Worm (Caenorhabditis elegans): Measurements from ENCODE around the gene Y113G7C.1.
A peak's percentile ranks its signal among the peaks of the same experiment; 100 is the strongest.

The Y113G7C.1 gene

DNA sequence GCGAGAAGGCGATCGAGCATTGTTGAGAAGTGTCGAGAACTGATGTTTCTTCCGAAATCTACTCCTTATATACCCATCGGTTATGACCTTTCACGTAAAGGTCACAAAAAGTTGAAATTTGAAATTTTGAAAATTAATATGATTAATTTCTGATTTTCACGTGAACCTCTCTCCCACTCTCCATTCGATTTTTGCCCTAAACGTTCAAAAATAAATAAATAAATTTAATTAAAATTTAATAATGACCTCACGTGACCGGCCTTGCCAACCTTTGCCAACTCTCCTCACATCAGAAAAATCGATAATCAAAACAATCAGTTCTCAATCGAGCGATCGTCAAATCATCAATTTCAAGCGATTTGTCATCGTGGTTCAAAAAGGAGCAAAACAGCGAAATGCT, at the start of gene Y113G7C.1:
Gene Y113G7C.1 (plus strand): TSS at position 301 of the 400 bp plus-strand sequence.
- TF ChIP-seq pha-4 (tag; optimal IDR thresholded peaks at IDR 0.05) (no peak), drap-1 (GFP tag; optimal IDR thresholded peaks at IDR 0.05) (no peak), lsy-2 (tag; optimal IDR thresholded peaks at IDR 0.05) (no peak), nhr-76 (tag; optimal IDR thresholded peaks at IDR 0.05) (no peak), snpc-4 (tag; optimal IDR thresholded peaks at IDR 0.05) (no peak), lin-13 (tag; optimal IDR thresholded peaks at IDR 0.05) (no peak)

ce11 chrV:20269661-20270137, 47.8 kb upstream of the Y113G7C.1 start, which contains the start of the genes prmt-1 and cdkr-3:
Gene prmt-1 (minus strand): TSS chrV:20269711.
Gene cdkr-3 (plus strand): TSS chrV:20270107.
- TF ChIP-seq drap-1 (GFP tag; optimal IDR thresholded peaks at IDR 0.05) (no peak), ceh-43 (GFP tag; optimal IDR thresholded peaks at IDR 0.05) (peak; percentile 4), M03D4.4 (tag; optimal IDR thresholded peaks at IDR 0.05) (no peak), flh-1 (GFP tag; optimal IDR thresholded peaks at IDR 0.05) (no peak), cnd-1 (tag; optimal IDR thresholded peaks at IDR 0.05) (no peak), nhr-237 (tag; optimal IDR thresholded peaks at IDR 0.05) (peak; percentile 20), pha-4 (tag; optimal IDR thresholded peaks at IDR 0.05) (no peak), snpc-4 (tag; optimal IDR thresholded peaks at IDR 0.05) (no peak), sem-2 (GFP tag; optimal IDR thresholded peaks at IDR 0.05) (no peak), ces-1 (GFP tag; optimal IDR thresholded peaks at IDR 0.05) (peak; percentile 61), ham-2 (GFP tag; optimal IDR thresholded peaks at IDR 0.05) (no peak), blmp-1 (tag; optimal IDR thresholded peaks at IDR 0.05) (no peak), mls-2 (tag; optimal IDR thresholded peaks at IDR 0.05) (no peak), lsy-2 (tag; optimal IDR thresholded peaks at IDR 0.05) (peak; percentile 47), mab-5 (tag; optimal IDR thresholded peaks at IDR 0.05) (no peak), elt-1 (tag; optimal IDR thresholded peaks at IDR 0.05; ENCODE audit: borderline replicate concordance, insufficient read depth) (no peak), nhr-76 (tag; optimal IDR thresholded peaks at IDR 0.05) (no peak), mep-1 (tag; optimal IDR thresholded peaks at IDR 0.05) (peak; percentile 77), nhr-2 (tag; optimal IDR thresholded peaks at IDR 0.05) (no peak), ceh-39 (tag; optimal IDR thresholded peaks at IDR 0.05) (no peak)

ce11 chrV:20276923-20277322, 40.6 kb upstream of the Y113G7C.1 start:
- TF ChIP-seq sptf-1 (tag; optimal IDR thresholded peaks at IDR 0.05) = no peak
- TF ChIP-seq blmp-1 (tag; optimal IDR thresholded peaks at IDR 0.05) = no peak
- no peak for TF ChIP-seq zip-8 (tag; optimal IDR thresholded peaks at IDR 0.05)
- no peak for TF ChIP-seq elt-1 (tag; optimal IDR thresholded peaks at IDR 0.05; ENCODE audit: borderline replicate concordance, insufficient read depth)
- no peak for TF ChIP-seq lsy-2 (tag; optimal IDR thresholded peaks at IDR 0.05)
- TF ChIP-seq lin-13 (tag; optimal IDR thresholded peaks at IDR 0.05) = no peak
- no peak for TF ChIP-seq ceh-43 (GFP tag; optimal IDR thresholded peaks at IDR 0.05)
- TF ChIP-seq unc-39 (tag; optimal IDR thresholded peaks at IDR 0.05) = no peak
- no peak for TF ChIP-seq M03D4.4 (tag; optimal IDR thresholded peaks at IDR 0.05)
- no peak for TF ChIP-seq mab-5 (tag; optimal IDR thresholded peaks at IDR 0.05)
- no peak for TF ChIP-seq ceh-83 (GFP tag; optimal IDR thresholded peaks at IDR 0.05)
- no peak for TF ChIP-seq nhr-237 (tag; optimal IDR thresholded peaks at IDR 0.05)

ce11 chrV:20279309-20279708, 38.2 kb upstream of the Y113G7C.1 start:
- no peak for TF ChIP-seq nhr-2 (tag; optimal IDR thresholded peaks at IDR 0.05)
- no peak for TF ChIP-seq nhr-76 (tag; optimal IDR thresholded peaks at IDR 0.05)
- no peak for TF ChIP-seq sem-2 (GFP tag; optimal IDR thresholded peaks at IDR 0.05)
- no peak for TF ChIP-seq nhr-12 (tag; optimal IDR thresholded peaks at IDR 0.05)

DNA sequence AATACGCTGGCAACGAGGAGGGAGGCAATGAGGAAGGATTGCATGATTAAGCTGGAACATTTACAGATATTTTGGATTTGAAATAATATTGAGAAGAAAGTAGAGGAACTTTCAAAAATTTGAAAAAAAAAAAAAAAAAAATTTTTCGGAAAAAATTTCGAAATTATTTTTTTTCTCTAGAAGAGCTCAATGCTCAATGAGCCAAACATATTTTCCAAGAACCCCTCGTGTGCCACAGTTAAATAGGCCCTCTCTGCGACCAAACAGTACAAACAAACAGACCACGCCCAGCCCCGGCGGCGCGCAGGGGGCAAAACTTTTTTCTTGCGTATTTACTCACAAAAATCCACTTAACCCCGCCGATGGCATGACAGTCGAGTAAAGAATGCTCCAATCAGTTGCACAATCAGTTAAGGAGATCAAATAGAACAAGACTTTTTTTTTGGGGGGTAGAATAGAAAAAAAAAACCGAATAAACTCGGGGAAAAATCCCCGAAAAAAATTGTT, 37.7 kb upstream of the Y113G7C.1 start, which contains the start of gene pqn-94:
Gene pqn-94 (minus strand): TSS at position 51 of the 507 bp plus-strand sequence.
- no peak for TF ChIP-seq cnd-1 (tag; optimal IDR thresholded peaks at IDR 0.05)
- TF ChIP-seq ceh-83 (GFP tag; optimal IDR thresholded peaks at IDR 0.05) = no peak

DNA sequence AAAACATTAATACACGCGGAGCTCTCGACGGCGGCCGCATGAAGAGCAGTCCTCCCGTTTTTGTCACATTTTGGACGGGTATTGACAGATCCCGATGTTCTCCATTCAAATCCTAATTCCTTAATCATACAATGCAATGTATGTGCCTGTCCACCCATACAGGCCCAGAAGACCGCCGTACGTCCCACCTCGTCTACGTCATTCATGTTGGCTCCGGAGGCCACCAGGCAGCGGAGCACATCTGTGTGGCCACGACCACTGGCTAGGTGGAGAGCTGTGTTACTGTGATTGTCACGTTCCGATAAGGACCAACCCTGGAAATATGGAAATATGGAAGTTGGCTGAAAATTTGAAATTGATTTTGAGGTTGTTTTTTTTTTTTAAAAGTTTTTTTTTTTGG, 34.7 kb upstream of the Y113G7C.1 start:
- TF ChIP-seq ceh-83 (GFP tag; optimal IDR thresholded peaks at IDR 0.05) = no peak

DNA sequence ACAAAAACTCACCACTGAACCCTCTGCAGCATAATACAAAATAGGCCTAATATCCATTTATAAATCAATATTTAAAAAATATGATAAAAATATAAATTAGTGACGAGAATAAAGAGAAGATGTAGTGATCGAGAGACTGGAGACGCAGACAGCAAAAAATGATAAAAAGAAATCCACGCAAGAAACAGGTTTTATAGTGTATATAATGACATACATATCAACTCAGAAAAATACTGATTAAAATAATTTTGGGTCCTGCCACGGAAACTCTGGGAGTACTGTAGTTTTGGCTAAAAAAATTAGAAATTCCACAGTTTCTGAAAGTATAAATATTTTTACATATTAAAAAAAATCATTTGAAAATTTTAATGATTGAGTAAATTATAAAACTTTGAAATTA, 28.2 kb upstream of the Y113G7C.1 start, which contains the start of gene mlt-4:
Gene mlt-4 (minus strand): TSS at position 101 of the 400 bp plus-strand sequence.
- TF ChIP-seq unc-62 (GFP tag; optimal IDR thresholded peaks at IDR 0.05) (no peak), cnd-1 (tag; optimal IDR thresholded peaks at IDR 0.05) (no peak), lin-32 (GFP tag; optimal IDR thresholded peaks at IDR 0.05) (no peak), lsy-2 (tag; optimal IDR thresholded peaks at IDR 0.05) (no peak), blmp-1 (tag; optimal IDR thresholded peaks at IDR 0.05) (no peak), zip-8 (tag; optimal IDR thresholded peaks at IDR 0.05) (no peak), mab-5 (tag; optimal IDR thresholded peaks at IDR 0.05) (no peak), pha-4 (tag; optimal IDR thresholded peaks at IDR 0.05) (no peak), snpc-4 (tag; optimal IDR thresholded peaks at IDR 0.05) (no peak), unc-39 (tag; optimal IDR thresholded peaks at IDR 0.05) (no peak)

Data from whole organism, mixed stage, embryonic.